Worm (Caenorhabditis elegans) whole organism, late embryonic: ENCODE measurements around the gene F22H10.2.

Experiments
- C08G9.2 ChIP-seq: sonication (generic microtip); optimal IDR thresholded peaks from 2 replicates; lab custom pipeline; 2016; ENCODE audit warnings: mild to moderate bottlenecking, missing genetic modification characterization, moderate library complexity, missing compliant biosample characterization
- C38D4.7 ChIP-seq: fragments of 200-800 bp; sonication (Bioruptor generic); optimal IDR thresholded peaks from 2 replicates; lab custom pipeline; 2018; ENCODE audit warnings: mild to moderate bottlenecking, missing genetic modification characterization, moderate library complexity, missing compliant biosample characterization
- F13H6.1 ChIP-seq: sonication (generic microtip); optimal IDR thresholded peaks from 2 replicates; lab custom pipeline; 2016; ENCODE audit warnings: missing genetic modification characterization, missing compliant biosample characterization
- T23F11.4 ChIP-seq: fragments of 200-800 bp; sonication (Bioruptor generic); optimal IDR thresholded peaks from 2 replicates; lab custom pipeline; 2018; ENCODE audit warnings: mild to moderate bottlenecking, missing genetic modification characterization, missing compliant biosample characterization
- Y22D7AL.16 ChIP-seq: sonication (generic microtip); optimal IDR thresholded peaks from 2 replicates; lab custom pipeline; 2016; ENCODE audit warnings: missing genetic modification characterization, missing compliant biosample characterization
- ceh-18 ChIP-seq: sonication (generic microtip); optimal IDR thresholded peaks from 2 replicates; lab custom pipeline; 2016; ENCODE audit warnings: missing genetic modification characterization, missing compliant biosample characterization
- ceh-19 ChIP-seq: fragments of 200-800 bp; sonication (Bioruptor generic); optimal IDR thresholded peaks from 2 replicates; lab custom pipeline; 2018; ENCODE audit warnings: mild to moderate bottlenecking, missing genetic modification characterization, missing compliant biosample characterization
- ceh-22 ChIP-seq: sonication (generic microtip); optimal IDR thresholded peaks from 2 replicates; lab custom pipeline; 2017; ENCODE audit warnings: missing biosample characterization, missing genetic modification characterization
- ceh-30 ChIP-seq: fragments of 150-350 bp; optimal IDR thresholded peaks from 2 replicates; lab custom pipeline; 2014; ENCODE audit warnings: missing biosample characterization, missing genetic modification characterization
- ceh-34 ChIP-seq: sonication (generic microtip); optimal IDR thresholded peaks from 2 replicates; lab custom pipeline; 2016; ENCODE audit warnings: mild to moderate bottlenecking, missing genetic modification characterization, missing compliant biosample characterization
- ceh-48 ChIP-seq: sonication (generic microtip); optimal IDR thresholded peaks from 2 replicates; lab custom pipeline; 2016; ENCODE audit warnings: missing genetic modification characterization, inconsistent platforms, missing compliant biosample characterization
- ceh-6 ChIP-seq: fragments of 200-800 bp; sonication (Bioruptor generic); optimal IDR thresholded peaks from 2 replicates; lab custom pipeline; 2018; ENCODE audit warnings: mild to moderate bottlenecking, missing genetic modification characterization, missing compliant biosample characterization
- ceh-9 ChIP-seq: sonication (generic microtip); optimal IDR thresholded peaks from 2 replicates; lab custom pipeline; 2016; ENCODE audit warnings: mild to moderate bottlenecking, missing genetic modification characterization, inconsistent platforms, missing compliant biosample characterization
- dve-1 ChIP-seq: sonication (generic microtip); optimal IDR thresholded peaks from 2 replicates; lab custom pipeline; 2017; ENCODE audit warnings: antibody characterized with exemption, mild to moderate bottlenecking, missing genetic modification characterization, missing compliant biosample characterization
- elt-4 ChIP-seq: sonication (generic microtip); optimal IDR thresholded peaks from 2 replicates; lab custom pipeline; 2016; ENCODE audit warnings: missing genetic modification characterization, missing compliant biosample characterization
- ets-4 ChIP-seq: sonication (generic microtip); optimal IDR thresholded peaks from 2 replicates; lab custom pipeline; 2016; ENCODE audit warnings: missing genetic modification characterization, missing compliant biosample characterization
- fax-1 ChIP-seq: sonication (generic microtip); optimal IDR thresholded peaks from 2 replicates; lab custom pipeline; 2016; ENCODE audit warnings: missing genotype, missing genetic modification characterization, missing compliant biosample characterization
- fkh-6 ChIP-seq: sonication (generic microtip); optimal IDR thresholded peaks from 2 replicates; lab custom pipeline; 2016; ENCODE audit warnings: missing genetic modification characterization, missing compliant biosample characterization
- gmeb-2 ChIP-seq: sonication (generic microtip); optimal IDR thresholded peaks from 2 replicates; lab custom pipeline; 2016; ENCODE audit warnings: missing genetic modification characterization, inconsistent platforms, missing compliant biosample characterization
- hlh-13 ChIP-seq: fragments of 200-800 bp; sonication (Bioruptor generic); optimal IDR thresholded peaks from 2 replicates; lab custom pipeline; 2018; ENCODE audit warnings: mild to moderate bottlenecking, missing genetic modification characterization, missing compliant biosample characterization
- hlh-30 ChIP-seq: sonication (generic microtip); optimal IDR thresholded peaks from 2 replicates; lab custom pipeline; 2017; ENCODE audit warnings: antibody characterized with exemption, missing genetic modification characterization, missing compliant biosample characterization; ENCODE audit not compliant: insufficient read depth
- hlh-6 ChIP-seq: sonication (generic microtip); optimal IDR thresholded peaks from 2 replicates; lab custom pipeline; 2016; ENCODE audit warnings: missing genotype, missing genetic modification characterization, missing compliant biosample characterization
- lim-6 ChIP-seq: sonication (generic microtip); optimal IDR thresholded peaks from 2 replicates; lab custom pipeline; 2016; ENCODE audit warnings: missing genetic modification characterization, missing compliant biosample characterization
- lin-11 ChIP-seq: fragments of 200-800 bp; sonication (Bioruptor generic); optimal IDR thresholded peaks from 2 replicates; lab custom pipeline; 2018; ENCODE audit warnings: mild to moderate bottlenecking, missing genetic modification characterization, missing compliant biosample characterization
- madf-2 ChIP-seq: sonication (generic microtip); optimal IDR thresholded peaks from 2 replicates; lab custom pipeline; 2017; ENCODE audit warnings: missing genetic modification characterization, missing compliant biosample characterization
- mec-3 ChIP-seq: sonication (generic microtip); optimal IDR thresholded peaks from 2 replicates; lab custom pipeline; 2016; ENCODE audit warnings: borderline replicate concordance, missing genetic modification characterization, missing compliant biosample characterization
- nfya-1 ChIP-seq: sonication (generic microtip); optimal IDR thresholded peaks from 2 replicates; lab custom pipeline; 2017; ENCODE audit warnings: missing genetic modification characterization, mild to moderate bottlenecking, missing compliant biosample characterization, antibody characterized with exemption, moderate library complexity
- npax-4 ChIP-seq: sonication (generic microtip); optimal IDR thresholded peaks from 2 replicates; lab custom pipeline; 2016; ENCODE audit warnings: missing genetic modification characterization, missing compliant biosample characterization
- odd-2 ChIP-seq: sonication (generic microtip); optimal IDR thresholded peaks from 2 replicates; lab custom pipeline; 2017; ENCODE audit warnings: antibody characterized with exemption, mild to moderate bottlenecking, missing genetic modification characterization, missing compliant biosample characterization
- pag-3 ChIP-seq: sonication (generic microtip); optimal IDR thresholded peaks from 2 replicates; lab custom pipeline; 2016; ENCODE audit warnings: missing compliant biosample characterization, missing genetic modification characterization, borderline replicate concordance
- pat-9 ChIP-seq: fragments of 200-800 bp; sonication (Bioruptor generic); optimal IDR thresholded peaks from 2 replicates; lab custom pipeline; 2018; ENCODE audit warnings: mild to moderate bottlenecking, missing genetic modification characterization, moderate library complexity, missing compliant biosample characterization
- pha-4 ChIP-seq: fragments of 150-350 bp; optimal IDR thresholded peaks from 2 replicates; lab custom pipeline; 2018; ENCODE audit warnings: missing biosample characterization, missing genetic modification reagents, missing genetic modification characterization
- pqm-1 ChIP-seq: sonication (generic microtip); optimal IDR thresholded peaks from 2 replicates; lab custom pipeline; 2016; ENCODE audit warnings: missing genetic modification characterization, missing compliant biosample characterization
- syd-9 ChIP-seq: sonication (generic microtip); optimal IDR thresholded peaks from 2 replicates; lab custom pipeline; 2016; ENCODE audit warnings: mild to moderate bottlenecking, missing genetic modification characterization, moderate library complexity, missing compliant biosample characterization
- tbx-2 ChIP-seq: sonication (generic microtip); optimal IDR thresholded peaks from 2 replicates; lab custom pipeline; 2016; ENCODE audit warnings: missing genetic modification characterization, missing compliant biosample characterization
- tbx-7 ChIP-seq: sonication (generic microtip); optimal IDR thresholded peaks from 2 replicates; lab custom pipeline; 2016; ENCODE audit warnings: missing genotype, missing genetic modification characterization, missing compliant biosample characterization
- unc-3 ChIP-seq, 2 experiments: fragments of 200-800 bp in 1 of 2; sonication (Bioruptor generic) in 1 of 2; sonication (generic microtip) in 1 of 2; conservative IDR thresholded peaks in 1 of 2; optimal IDR thresholded peaks in 1 of 2; 2 replicates each; pipeline versions ENCODE4 v1.3.6 to Lab custom; 2016 to 2022; ENCODE audit warnings: missing compliant biosample characterization in 2 of 2, missing genetic modification characterization in 2 of 2, missing genetic modification reagents in 1 of 2
- unc-42 ChIP-seq: sonication (generic microtip); optimal IDR thresholded peaks from 2 replicates; lab custom pipeline; 2016; ENCODE audit warnings: missing genotype, missing genetic modification characterization, missing compliant biosample characterization
- unc-55 ChIP-seq: sonication (generic microtip); optimal IDR thresholded peaks from 2 replicates; lab custom pipeline; 2017; ENCODE audit warnings: missing biosample characterization, missing genetic modification reagents, missing genetic modification characterization
- unc-86 ChIP-seq: sonication (generic microtip); optimal IDR thresholded peaks from 2 replicates; lab custom pipeline; 2016; ENCODE audit warnings: missing genetic modification characterization, missing compliant biosample characterization
- zip-5 ChIP-seq: sonication (generic microtip); optimal IDR thresholded peaks from 2 replicates; lab custom pipeline; 2016; ENCODE audit warnings: missing genetic modification characterization, missing compliant biosample characterization

F22H10.2 gene

ce11 chrX:16634708-16635107 lies 44.6 kb upstream of the F22H10.2 start (continued):
- TF ChIP-seq pha-4 (tag; lab: Kevin White, UChicago) (no peak), ceh-34 (tag; lab: Kevin White, UChicago) (peak; percentile 95), elt-4 (tag; lab: Kevin White, UChicago) (no peak), lim-6 (peak; percentile 83), ceh-18 (tag; lab: Kevin White, UChicago) (peak; percentile 86), ceh-30 (tag; lab: Kevin White, UChicago) (no peak), C38D4.7 (GFP tag; lab: Kevin White, UChicago) (peak; percentile 87), pat-9 (peak; percentile 89), npax-4 (tag; lab: Kevin White, UChicago) (peak; percentile 90), F13H6.1 (peak; percentile 90), odd-2 (peak; percentile 67), unc-55 (peak; percentile 33), ceh-22 (tag; lab: Kevin White, UChicago) (peak; percentile 68), ceh-48 (peak; percentile 83), T23F11.4 (peak; percentile 91), nfya-1 (tag; lab: Kevin White, UChicago) (peak; percentile 82), ceh-6 (GFP tag; lab: Kevin White, UChicago) (peak; percentile 90), ceh-9 (peak; percentile 76), pag-3 (tag; lab: Kevin White, UChicago) (peak; percentile 59), dve-1 (tag; lab: Kevin White, UChicago) (peak; percentile 92), lin-11 (peak; percentile 87)
- TF ChIP-seq, all 69 proteins: peak for 62

ce11 chrX:16641678-16642077 lies 37.7 kb upstream of the F22H10.2 start:
- TF ChIP-seq nfya-1 (tag; lab: Kevin White, UChicago) (peak; percentile 12), pag-3 (tag; lab: Kevin White, UChicago) (no peak)

DNA sequence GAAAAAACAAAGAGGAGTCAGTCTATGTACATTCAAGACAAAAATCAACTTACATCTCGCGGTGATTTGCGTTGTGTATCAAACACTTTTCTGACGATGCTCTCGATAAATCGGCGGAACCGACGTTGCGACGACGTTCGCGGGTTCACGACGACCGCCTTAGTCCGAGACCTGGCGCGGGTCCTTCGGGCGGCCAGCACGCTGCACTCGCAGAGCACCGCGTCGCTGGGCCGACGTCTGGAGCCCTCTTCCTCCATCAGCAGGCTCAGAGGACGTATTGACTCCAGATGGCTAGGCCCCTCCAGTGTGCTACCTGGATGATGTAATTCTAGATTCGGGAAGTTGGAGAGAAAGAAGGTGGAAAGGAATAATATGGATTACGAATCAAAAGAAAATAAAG lies 36.1 kb upstream of the F22H10.2 start:
- TF ChIP-seq syd-9 (tag; lab: Kevin White, UChicago) (no peak), pqm-1 (tag; lab: Kevin White, UChicago) (no peak)

DNA sequence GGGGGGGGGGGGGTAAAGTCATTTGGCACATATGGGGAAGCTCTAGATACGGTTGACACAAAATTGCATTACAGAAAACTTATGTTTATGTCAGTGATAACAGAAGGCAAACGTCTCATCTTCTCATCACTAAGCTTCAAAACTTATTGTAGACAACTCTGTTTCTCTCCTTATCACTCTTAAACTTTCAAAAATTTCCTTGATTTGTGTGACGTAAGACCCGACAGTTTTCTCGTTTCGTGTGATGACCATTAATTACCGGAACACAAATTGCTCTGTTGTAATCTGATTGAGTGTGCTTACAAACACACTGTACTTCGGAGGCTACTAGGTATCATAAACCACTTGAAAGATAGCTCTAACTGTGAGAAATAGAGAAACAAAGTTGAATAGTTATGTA lies 34.5 kb upstream of the F22H10.2 start:
- TF ChIP-seq unc-42 (tag; lab: Kevin White, UChicago) = no peak
- no peak for TF ChIP-seq mec-3 (tag; lab: Kevin White, UChicago)
- TF ChIP-seq ceh-19 (GFP tag; lab: Kevin White, UChicago) = no peak
- TF ChIP-seq hlh-6 (tag; lab: Kevin White, UChicago) = no peak
- no peak for TF ChIP-seq pag-3 (tag; lab: Kevin White, UChicago)
- no peak for TF ChIP-seq nfya-1 (tag; lab: Kevin White, UChicago)
- no peak for TF ChIP-seq tbx-7 (tag; lab: Kevin White, UChicago)
- no peak for TF ChIP-seq gmeb-2 (tag; lab: Kevin White, UChicago)
- no peak for TF ChIP-seq unc-3 (GFP tag; conservative IDR thresholded peaks at IDR 0.05; lab: Robert Waterston, UW)
- no peak for TF ChIP-seq unc-3 (tag; optimal IDR thresholded peaks at IDR 0.05; lab: Kevin White, UChicago)
- no peak for TF ChIP-seq C08G9.2 (tag; lab: Kevin White, UChicago)
- TF ChIP-seq fax-1 (tag; lab: Kevin White, UChicago) = no peak
- TF ChIP-seq ets-4 (tag; lab: Kevin White, UChicago) = no peak
- no peak for TF ChIP-seq zip-5 (tag; lab: Kevin White, UChicago)

DNA sequence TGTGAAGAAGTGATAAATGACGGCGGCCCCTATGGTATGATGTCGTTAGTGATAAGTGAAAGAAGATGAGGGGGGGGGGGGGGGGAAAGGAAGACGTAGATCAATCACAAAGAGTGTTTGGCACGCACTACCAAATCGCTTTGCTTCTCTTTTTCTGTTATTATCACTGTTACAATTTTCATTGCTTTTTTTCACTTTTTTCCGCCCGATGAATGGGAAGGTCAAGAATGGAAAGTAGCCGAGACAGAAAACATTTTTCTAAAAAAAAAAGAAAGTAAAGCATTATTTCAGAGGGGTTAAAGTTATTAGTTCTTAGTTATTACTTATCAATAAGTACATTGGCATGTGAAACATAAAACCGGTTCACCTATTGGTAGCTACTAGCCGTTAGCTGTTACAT lies 32.1 kb upstream of the F22H10.2 start:
- TF ChIP-seq npax-4 (tag; lab: Kevin White, UChicago) (no peak), hlh-30 (no peak), ceh-48 (no peak), Y22D7AL.16 (tag; lab: Kevin White, UChicago) (no peak), tbx-2 (no peak), dve-1 (tag; lab: Kevin White, UChicago) (no peak), ceh-30 (tag; lab: Kevin White, UChicago) (no peak), pat-9 (no peak), syd-9 (tag; lab: Kevin White, UChicago) (no peak), lin-11 (no peak), fkh-6 (tag; lab: Kevin White, UChicago) (no peak), unc-86 (no peak), hlh-13 (GFP tag; lab: Kevin White, UChicago) (no peak), tbx-7 (tag; lab: Kevin White, UChicago) (no peak), madf-2 (tag; lab: Kevin White, UChicago) (no peak), C38D4.7 (GFP tag; lab: Kevin White, UChicago) (no peak), unc-3 (GFP tag; conservative IDR thresholded peaks at IDR 0.05; lab: Robert Waterston, UW) (no peak), unc-3 (tag; optimal IDR thresholded peaks at IDR 0.05; lab: Kevin White, UChicago) (no peak), pha-4 (tag; lab: Kevin White, UChicago) (no peak)
